Fruit fly (Drosophila melanogaster): ENCODE measurements around the gene CG7920.

DNA sequence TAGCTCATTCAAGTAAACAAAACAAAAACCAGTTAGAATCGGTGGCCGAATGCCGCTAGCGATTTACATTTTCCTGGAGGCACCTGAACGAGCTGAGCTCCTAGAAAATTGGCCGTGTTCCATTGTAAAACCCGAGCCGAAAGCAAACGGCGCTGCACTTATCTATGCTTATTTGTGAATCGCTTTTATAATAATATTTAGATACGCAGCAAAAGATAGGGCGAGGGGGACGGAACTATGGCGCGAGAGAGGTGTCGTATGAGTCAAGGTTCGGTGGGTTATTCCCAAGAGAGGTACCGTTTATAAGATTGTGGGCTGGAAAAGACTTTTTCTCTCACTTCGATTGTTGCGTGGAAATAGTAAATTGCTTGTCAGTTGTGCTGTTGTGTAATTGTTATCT lies 48.6 kb upstream of the CG7920 start:
- TF ChIP-seq CG7101 (tag; optimal IDR thresholded peaks at IDR 0.05) (no peak), Clk (GFP tag; optimal IDR thresholded peaks at IDR 0.05) (no peak), ovo (GFP tag; optimal IDR thresholded peaks at IDR 0.05) (no peak), CG12768 (GFP tag; optimal IDR thresholded peaks at IDR 0.05) (no peak)
